Fruit fly (Drosophila melanogaster) Kc167 (cell line): Measurements from ENCODE around the gene PhKgamma.
"Not testable (repeated sequence)": the region's sequence is repeated elsewhere in the genome, so short reads cannot be mapped to it uniquely, and the experiment has no call there.

Experiments
- Myc ChIP-seq: fragments of >200 bp; optimal IDR thresholded peaks from 2 replicates; lab custom pipeline; 2017; ENCODE audit warnings: missing external identifiers
- Sin3A ChIP-seq: fragments of >200 bp; optimal IDR thresholded peaks from 2 replicates; lab custom pipeline; 2018; ENCODE audit warnings: missing external identifiers
- h ChIP-seq: fragments of >200 bp; optimal IDR thresholded peaks from 3 replicates; lab custom pipeline; 2018; ENCODE audit warnings: missing external identifiers
- insv ChIP-seq: fragments of >200 bp; optimal IDR thresholded peaks from 3 replicates; lab custom pipeline; 2018; ENCODE audit warnings: missing external identifiers
- psq ChIP-seq: fragments of >200 bp; optimal IDR thresholded peaks from 2 replicates; lab custom pipeline; 2017; ENCODE audit warnings: missing external identifiers
- ttk ChIP-seq: sonication (Bioruptor generic); optimal IDR thresholded peaks from 2 replicates; lab custom pipeline; 2017; ENCODE audit warnings: missing external identifiers

Gene PhKgamma

dm6 chrX:11729993-11730392, 35.1 kb downstream of the PhKgamma start:
- TF ChIP-seq h (lab: Kevin White, UChicago) (no peak), Sin3A (lab: Kevin White, UChicago) (no peak), ttk (lab: Kevin White, UChicago) (no peak), Myc (lab: Kevin White, UChicago) (no peak), psq (lab: Kevin White, UChicago) (no peak), insv (lab: Kevin White, UChicago) (no peak)

- no peak for TF ChIP-seq h (lab: Kevin White, UChicago)
- no peak for TF ChIP-seq Myc (lab: Kevin White, UChicago)
- TF ChIP-seq Sin3A (lab: Kevin White, UChicago) = no peak
- no peak for TF ChIP-seq psq (lab: Kevin White, UChicago)
- TF ChIP-seq ttk (lab: Kevin White, UChicago) = no peak
- no peak for TF ChIP-seq insv (lab: Kevin White, UChicago)
These were observed 36.7 kb downstream of the PhKgamma start, which contains the start of gene inaF-C for dm6 chrX:11731665-11732064. Gene inaF-C (minus strand): TSS chrX:11731765.

dm6 chrX:11732670-11733069, 37.7 kb downstream of the PhKgamma start, which contains the start of gene inaF-B:
Gene inaF-B (minus strand): TSS chrX:11732770.
- TF ChIP-seq insv (lab: Kevin White, UChicago) (no peak), Sin3A (lab: Kevin White, UChicago) (no peak), h (lab: Kevin White, UChicago) (no peak), psq (lab: Kevin White, UChicago) (no peak), ttk (lab: Kevin White, UChicago) (no peak), Myc (lab: Kevin White, UChicago) (no peak)

dm6 chrX:11733795-11734194, 38.9 kb downstream of the PhKgamma start, which contains the start of gene inaF-A:
Gene inaF-A (minus strand): TSS chrX:11733895.
- TF ChIP-seq ttk (lab: Kevin White, UChicago) = no peak
- no peak for TF ChIP-seq insv (lab: Kevin White, UChicago)
- TF ChIP-seq Sin3A (lab: Kevin White, UChicago) = no peak
- TF ChIP-seq Myc (lab: Kevin White, UChicago) = no peak
- TF ChIP-seq h (lab: Kevin White, UChicago) = no peak

- TF ChIP-seq ttk (lab: Kevin White, UChicago) (no peak), Sin3A (lab: Kevin White, UChicago) (no peak), h (lab: Kevin White, UChicago) (no peak), Myc (lab: Kevin White, UChicago) (no peak), psq (lab: Kevin White, UChicago) (no peak), insv (lab: Kevin White, UChicago) (no peak)
These were observed 41.5 kb downstream of the PhKgamma start for dm6 chrX:11736421-11736820.

- not testable (repeated sequence) for TF ChIP-seq ttk, psq, Sin3A (lab: Kevin White, UChicago)
These were observed 59.0 kb downstream of the PhKgamma start, which contains the start of gene m for dm6 chrX:11753973-11754372. Gene m (plus strand): TSS chrX:11754273.
